Worm (Caenorhabditis elegans) whole organism, L4 larva: ENCODE data around the gene ceh-16.

Experiments
- F26F4.8 ChIP-seq: fragments of 200-800 bp; sonication (Bioruptor generic); conservative IDR thresholded peaks from 2 replicates; pipeline ENCODE4 v1.3.6; 2022; ENCODE audit warnings: missing genetic modification characterization, missing compliant biosample characterization
- F37D6.2 ChIP-seq: sonication (generic microtip); optimal IDR thresholded peaks from 2 replicates; lab custom pipeline; 2016; ENCODE audit warnings: mild to moderate bottlenecking, missing genetic modification characterization, missing compliant biosample characterization
- F49E8.2 ChIP-seq: sonication (generic microtip); optimal IDR thresholded peaks from 2 replicates; lab custom pipeline; 2016; ENCODE audit warnings: missing compliant biosample characterization, mild to moderate bottlenecking, missing genetic modification characterization, borderline replicate concordance
- T20F7.1 ChIP-seq: fragments of 200-800 bp; sonication (Bioruptor generic); optimal IDR thresholded peaks from 2 replicates; lab custom pipeline; 2018; ENCODE audit warnings: mild to moderate bottlenecking, missing genetic modification characterization, missing compliant biosample characterization
- Y48G9A.11 ChIP-seq: fragments of 200-800 bp; sonication (Bioruptor generic); IDR thresholded peaks from 2 replicates; pipeline ENCODE4 v1.3.6; 2022; ENCODE audit warnings: missing genetic modification reagents, missing genetic modification characterization, missing compliant biosample characterization
- Y5F2A.4 ChIP-seq: fragments of 200-800 bp; sonication (Bioruptor generic); optimal IDR thresholded peaks from 2 replicates; lab custom pipeline; 2018; ENCODE audit warnings: mild to moderate bottlenecking, missing genetic modification characterization, missing compliant biosample characterization
- Y75B8A.6 ChIP-seq: fragments of 200-800 bp; sonication (Bioruptor generic); IDR thresholded peaks from 2 replicates; pipeline ENCODE4 v1.3.6; 2022; ENCODE audit warnings: missing genetic modification reagents, missing genetic modification characterization, missing compliant biosample characterization
- aha-1 ChIP-seq: fragments of 150-350 bp; peaks from one replicate; lab custom pipeline; 2014; ENCODE audit warnings: missing biosample characterization, missing genetic modification characterization
- ceh-20 ChIP-seq: fragments of 200-800 bp; sonication (Bioruptor generic); IDR thresholded peaks from 2 replicates; pipeline ENCODE4 v1.3.6; 2022; ENCODE audit warnings: missing genetic modification reagents, missing genetic modification characterization, missing compliant biosample characterization
- ceh-32 ChIP-seq: sonication (generic microtip); optimal IDR thresholded peaks from 2 replicates; lab custom pipeline; 2016; ENCODE audit warnings: mild to moderate bottlenecking, missing genetic modification characterization, missing compliant biosample characterization; ENCODE audit not compliant: poor library complexity
- ctbp-1 ChIP-seq: fragments of 200-800 bp; sonication (Bioruptor generic); IDR thresholded peaks from 2 replicates; pipeline ENCODE4 v1.3.6; 2022; ENCODE audit warnings: missing genetic modification reagents, missing genetic modification characterization, missing compliant biosample characterization
- daf-12 ChIP-seq: fragments of 150-350 bp; optimal IDR thresholded peaks from 2 replicates; lab custom pipeline; 2014; ENCODE audit warnings: missing biosample characterization, missing genetic modification reagents, missing genetic modification characterization
- daf-16 ChIP-seq, 3 experiments: sonication (generic microtip); optimal IDR thresholded peaks; 2 replicates each; lab custom pipeline; 2016 to 2017; ENCODE audit warnings: missing genetic modification characterization in 3 of 3, missing genetic modification reagents in 3 of 3, mild to moderate bottlenecking in 2 of 3, missing compliant biosample characterization in 2 of 3, missing biosample characterization in 1 of 3, moderate library complexity in 1 of 3
- dmd-9 ChIP-seq: fragments of 200-800 bp; sonication (Bioruptor generic); IDR thresholded peaks from 2 replicates; pipeline ENCODE4 v1.3.6; 2022; ENCODE audit warnings: missing genetic modification reagents, missing genetic modification characterization, missing compliant biosample characterization
- dpl-1 ChIP-seq: fragments of 150-350 bp; optimal IDR thresholded peaks from 2 replicates; lab custom pipeline; 2014; ENCODE audit warnings: missing biosample characterization, missing genetic modification reagents, missing genetic modification characterization
- duxl-1 ChIP-seq: sonication (generic microtip); optimal IDR thresholded peaks from 2 replicates; lab custom pipeline; 2016; ENCODE audit warnings: mild to moderate bottlenecking, missing genetic modification characterization, moderate library complexity, missing compliant biosample characterization; ENCODE audit not compliant: poor library complexity
- hif-1 ChIP-seq, 2 experiments: sonication (generic microtip); optimal IDR thresholded peaks; 2 replicates each; lab custom pipeline; 2016 to 2017; ENCODE audit warnings: missing compliant biosample characterization in 2 of 2, missing genetic modification characterization in 2 of 2, missing genetic modification reagents in 2 of 2, missing genotype in 2 of 2, mild to moderate bottlenecking in 1 of 2
- hlh-30 ChIP-seq: sonication (generic microtip); optimal IDR thresholded peaks from 2 replicates; lab custom pipeline; 2017; ENCODE audit warnings: antibody characterized with exemption, mild to moderate bottlenecking, missing genetic modification characterization, missing compliant biosample characterization; ENCODE audit not compliant: insufficient read depth
- hmg-1.1 ChIP-seq: fragments of 200-800 bp; sonication (Bioruptor generic); IDR thresholded peaks from 2 replicates; pipeline ENCODE4 v1.3.6; 2022; ENCODE audit warnings: missing genetic modification reagents, missing genetic modification characterization, missing compliant biosample characterization
- lin-38 ChIP-seq: fragments of 200-800 bp; sonication (Bioruptor generic); IDR thresholded peaks from 2 replicates; pipeline ENCODE4 v1.3.6; 2022; ENCODE audit warnings: missing genetic modification reagents, missing genetic modification characterization, missing compliant biosample characterization
- lin-39 ChIP-seq: fragments of 150-350 bp; optimal IDR thresholded peaks from 2 replicates; lab custom pipeline; 2014; ENCODE audit warnings: missing biosample characterization, missing genetic modification reagents, missing genetic modification characterization
- lir-3 ChIP-seq: sonication (generic microtip); optimal IDR thresholded peaks from 2 replicates; lab custom pipeline; 2016; ENCODE audit warnings: mild to moderate bottlenecking, missing genetic modification characterization, missing compliant biosample characterization
- lsy-2 ChIP-seq, 2 experiments: fragments of 150-350 bp in 1 of 2; sonication (generic microtip) in 1 of 2; optimal IDR thresholded peaks; 2 replicates each; lab custom pipeline; 2014 to 2017; ENCODE audit warnings: missing biosample characterization in 2 of 2, missing genetic modification characterization in 2 of 2
- madf-9 ChIP-seq: fragments of 200-800 bp; sonication (Bioruptor generic); conservative IDR thresholded peaks from 2 replicates; pipeline ENCODE4 v1.3.6; 2022; ENCODE audit warnings: missing genetic modification reagents, missing genetic modification characterization, missing compliant biosample characterization
- mep-1 ChIP-seq: fragments of 150-350 bp; sonication (generic microtip); optimal IDR thresholded peaks from 3 replicates; lab custom pipeline; 2014; ENCODE audit warnings: missing biosample characterization, missing genetic modification characterization
- nhr-28 ChIP-seq: fragments of 150-350 bp; optimal IDR thresholded peaks from 2 replicates; lab custom pipeline; 2014; ENCODE audit warnings: missing biosample characterization, missing genetic modification characterization
- nhr-48 ChIP-seq: sonication (generic microtip); optimal IDR thresholded peaks from 2 replicates; lab custom pipeline; 2016; ENCODE audit warnings: mild to moderate bottlenecking, missing genetic modification characterization, missing compliant biosample characterization
- pqm-1 ChIP-seq: sonication (generic microtip); optimal IDR thresholded peaks from 2 replicates; lab custom pipeline; 2017; ENCODE audit warnings: missing biosample characterization, missing genetic modification characterization
- rbr-2 ChIP-seq: sonication (generic microtip); optimal IDR thresholded peaks from 2 replicates; lab custom pipeline; 2016; ENCODE audit warnings: missing genotype, missing genetic modification characterization, missing compliant biosample characterization
- set-16 ChIP-seq: fragments of 200-800 bp; sonication (Bioruptor generic); IDR thresholded peaks from 2 replicates; pipeline ENCODE4 v1.3.6; 2022; ENCODE audit warnings: missing genetic modification reagents, missing genetic modification characterization, missing compliant biosample characterization
- skn-1 ChIP-seq: fragments of 150-350 bp; optimal IDR thresholded peaks from 2 replicates; lab custom pipeline; 2014; ENCODE audit warnings: missing biosample characterization, missing genetic modification characterization
- snpc-1.2 ChIP-seq: fragments of 200-800 bp; sonication (Bioruptor generic); IDR thresholded peaks from 2 replicates; pipeline ENCODE4 v1.3.6; 2022; ENCODE audit warnings: missing genetic modification reagents, missing genetic modification characterization, missing compliant biosample characterization
- spr-1 ChIP-seq: sonication (generic microtip); optimal IDR thresholded peaks from 2 replicates; lab custom pipeline; 2016; ENCODE audit warnings: mild to moderate bottlenecking, missing genetic modification characterization, missing compliant biosample characterization
- spr-3 ChIP-seq: fragments of 200-800 bp; sonication (Bioruptor generic); optimal IDR thresholded peaks from 2 replicates; lab custom pipeline; 2018; ENCODE audit warnings: mild to moderate bottlenecking, missing genetic modification characterization, missing compliant biosample characterization
- unc-62 ChIP-seq, 3 experiments: fragments of 150-350 bp in 1 of 3; sonication (generic microtip); optimal IDR thresholded peaks in 2 of 3; peaks in 1 of 3; 1 replicate in 1 of 3; 2 replicates in 2 of 3; lab custom pipeline; 2014 to 2017; ENCODE audit warnings: missing biosample characterization in 3 of 3, missing genetic modification characterization in 3 of 3, missing genetic modification reagents in 3 of 3, missing genotype in 1 of 3
- ztf-11 ChIP-seq: fragments of 150-350 bp; optimal IDR thresholded peaks from 2 replicates; lab custom pipeline; 2014; ENCODE audit warnings: missing biosample characterization, missing genetic modification characterization

The ceh-16 gene

ce11 chrIII:8630833-8631232, 8.3 kb downstream of the ceh-16 start, which contains the start of gene dnj-10 (continued):
- TF ChIP-seq nhr-48 (no peak), daf-16 (GFP tag; optimal IDR thresholded peaks at IDR 0.05; lab: Kevin White, UChicago) (no peak), daf-16 (tag; optimal IDR thresholded peaks at IDR 0.05; lab: Kevin White, UChicago) (no peak), skn-1 (tag; lab: Kevin White, UChicago) (no peak), F37D6.2 (tag; lab: Kevin White, UChicago) (no peak), duxl-1 (tag; lab: Kevin White, UChicago) (no peak), rbr-2 (tag; lab: Kevin White, UChicago) (peak; percentile 8), snpc-1.2 (GFP tag; lab: Robert Waterston, UW) (no peak), hlh-30 (tag; lab: Kevin White, UChicago) (peak; percentile 18), ctbp-1 (0 out of 2 replicates have a peak, but pooled peaks have one; percentile 27), madf-9 (no peak), lin-38 (GFP tag; lab: Robert Waterston, UW) (peak; percentile 70), nhr-28 (tag; lab: Kevin White, UChicago) (peak; percentile 25), ztf-11 (no peak), spr-1 (tag; lab: Kevin White, UChicago) (no peak), Y48G9A.11 (GFP tag; lab: Robert Waterston, UW) (no peak), unc-62 (GFP tag; optimal IDR thresholded peaks at IDR 0.05 in 1 of 2; lab: Kevin White, UChicago) (no peak), unc-62 (tag; optimal IDR thresholded peaks at IDR 0.05; lab: Kevin White, UChicago) (no peak), daf-12 (tag; lab: Kevin White, UChicago) (no peak), set-16 (GFP tag; lab: Robert Waterston, UW) (no peak), F26F4.8 (GFP tag; lab: Robert Waterston, UW) (no peak), lir-3 (tag; lab: Kevin White, UChicago) (no peak), pqm-1 (tag; lab: Kevin White, UChicago) (no peak), dmd-9 (GFP tag; lab: Robert Waterston, UW) (no peak), ceh-32 (tag; lab: Kevin White, UChicago) (no peak), spr-3 (no peak), lin-39 (tag; lab: Kevin White, UChicago) (no peak), T20F7.1 (peak; percentile 95), dpl-1 (GFP tag; lab: Kevin White, UChicago) (peak; percentile 92), hif-1 (tag; optimal IDR thresholded peaks at IDR 0.05; lab: Kevin White, UChicago) (no peak), F49E8.2 (no peak)
- TF ChIP-seq, all 104 proteins: peak for 11

- TF ChIP-seq hlh-30 (tag; lab: Kevin White, UChicago), result peak; percentile 32
- peak in 1 of 2 experiments; percentile 30 for TF ChIP-seq daf-16 (GFP tag; optimal IDR thresholded peaks at IDR 0.05; lab: Kevin White, UChicago)
- TF ChIP-seq daf-16 (tag; optimal IDR thresholded peaks at IDR 0.05; lab: Kevin White, UChicago), result no peak
- TF ChIP-seq aha-1 (tag; lab: Kevin White, UChicago), result no peak
- TF ChIP-seq ceh-20 (GFP tag; lab: Robert Waterston, UW), result 0 out of 2 replicates have a peak, but pooled peaks have one; percentile 36
- TF ChIP-seq lsy-2 (tag; optimal IDR thresholded peaks at IDR 0.05; lab: Kevin White, UChicago), result peak in 1 of 2 experiments; percentile 44
- TF ChIP-seq Y5F2A.4 (GFP tag; lab: Kevin White, UChicago), result no peak
- peak; percentile 5 for TF ChIP-seq rbr-2 (tag; lab: Kevin White, UChicago)
- TF ChIP-seq unc-62 (GFP tag; optimal IDR thresholded peaks at IDR 0.05 in 1 of 2; lab: Kevin White, UChicago), result peak in 1 of 2 experiments; percentile 94
- TF ChIP-seq unc-62 (tag; optimal IDR thresholded peaks at IDR 0.05; lab: Kevin White, UChicago), result no peak
- TF ChIP-seq lin-39 (tag; lab: Kevin White, UChicago), result peak; percentile 11
- TF ChIP-seq hmg-1.1 (GFP tag; lab: Robert Waterston, UW), result 0 out of 2 replicates have a peak, but pooled peaks have one; percentile 10
- TF ChIP-seq mep-1 (tag; lab: Kevin White, UChicago), result peak; percentile 27
- no peak for TF ChIP-seq Y75B8A.6 (GFP tag; lab: Robert Waterston, UW)
- TF ChIP-seq, all 104 proteins: peak for 9
Measured at ce11 chrIII:8636803-8637202, 14.3 kb downstream of the ceh-16 start.
